Worm (Caenorhabditis elegans): ENCODE measurements around the gene tmem-132.
"Not testable (repeated sequence)": the region's sequence is repeated elsewhere in the genome, so short reads cannot be mapped to it uniquely, and the experiment has no call there.

The tmem-132 gene

ce11 chrIII:2710211-2710610 lies 6.2 kb downstream of the tmem-132 start:
- TF ChIP-seq madf-6 (GFP tag; IDR thresholded peaks at IDR 0.05) (peak; percentile 58), sptf-2 (GFP tag; optimal IDR thresholded peaks at IDR 0.05) (no peak), ceh-79 (tag; optimal IDR thresholded peaks at IDR 0.05) (no peak), T26A5.8 (tag; optimal IDR thresholded peaks at IDR 0.05) (no peak)

- TF ChIP-seq cebp-2 (GFP tag; IDR thresholded peaks at IDR 0.05) (no peak), hmg-20 (GFP tag; IDR thresholded peaks at IDR 0.05) (no peak), nhr-90 (tag; optimal IDR thresholded peaks at IDR 0.05) (no peak), ztf-25 (GFP tag; IDR thresholded peaks at IDR 0.05) (no peak), sptf-2 (GFP tag; optimal IDR thresholded peaks at IDR 0.05) (no peak), fkh-3 (tag; optimal IDR thresholded peaks at IDR 0.05) (no peak), ztf-18 (tag; optimal IDR thresholded peaks at IDR 0.05) (no peak), hsf-1 (GFP tag; IDR thresholded peaks at IDR 0.05) (no peak), tlf-1 (GFP tag; optimal IDR thresholded peaks at IDR 0.05) (no peak), B0336.3 (GFP tag; IDR thresholded peaks at IDR 0.05) (no peak)
Observed at ce11 chrIII:2700637-2701036, 15.8 kb downstream of the tmem-132 start, which contains the start of gene set-27. set-27 (plus strand) TSS chrIII:2700937.

ce11 chrIII:2699363-2699762 lies 17.1 kb downstream of the tmem-132 start, which contains the start of gene cox-6B:
cox-6B (plus strand) TSS chrIII:2699663.
- not testable (repeated sequence) for TF ChIP-seq F57A8.1 (GFP tag; optimal IDR thresholded peaks at IDR 0.05); ztf-25 (GFP tag; IDR thresholded peaks at IDR 0.05); ZK185.1 (tag; optimal IDR thresholded peaks at IDR 0.05; ENCODE audit: poor library complexity, severe bottlenecking)

ce11 chrIII:2698740-2699139 lies 17.7 kb downstream of the tmem-132 start, which contains the start of gene slc-30A9:
slc-30A9 (minus strand) TSS chrIII:2698817.
- TF ChIP-seq unc-62 (GFP tag; optimal IDR thresholded peaks at IDR 0.05) (no peak), fkh-3 (tag; optimal IDR thresholded peaks at IDR 0.05) (no peak), F23B12.7 (tag; optimal IDR thresholded peaks at IDR 0.05; ENCODE audit: insufficient read depth) (no peak), hmg-1.2 (GFP tag; IDR thresholded peaks at IDR 0.05) (peak; percentile 98), D2030.7 (GFP tag; IDR thresholded peaks at IDR 0.05) (0 out of 2 replicates have a peak, but pooled peaks have one; percentile 23), F33H1.4 (GFP tag; IDR thresholded peaks at IDR 0.05) (peak; percentile 54; the same call in 1 of the 2 replicates), mcd-1 (GFP tag; IDR thresholded peaks at IDR 0.05) (peak; percentile 89), cebp-1 (GFP tag; IDR thresholded peaks at IDR 0.05) (no peak), cebp-1 (tag; optimal IDR thresholded peaks at IDR 0.05) (no peak), lin-54 (GFP tag; optimal IDR thresholded peaks at IDR 0.05) (no peak), B0261.1 (tag; optimal IDR thresholded peaks at IDR 0.05) (no peak), B0019.2 (GFP tag; conservative IDR thresholded peaks at IDR 0.05) (no peak), lsl-1 (GFP tag; optimal IDR thresholded peaks at IDR 0.05) (peak; percentile 26), madf-6 (GFP tag; IDR thresholded peaks at IDR 0.05) (peak; percentile 53; the same call in 1 of the 2 replicates), ceh-79 (tag; optimal IDR thresholded peaks at IDR 0.05) (no peak)

ce11 chrIII:2687412-2687811 lies 29.0 kb downstream of the tmem-132 start:
- TF ChIP-seq hmg-1.2 (GFP tag; IDR thresholded peaks at IDR 0.05) (no peak), zfh-2 (GFP tag; conservative IDR thresholded peaks at IDR 0.05) (no peak), ets-4 (GFP tag; optimal IDR thresholded peaks at IDR 0.05) (no peak), nhr-80 (tag; optimal IDR thresholded peaks at IDR 0.05) (peak; percentile 71), lsy-27 (tag; optimal IDR thresholded peaks at IDR 0.05; ENCODE audit: borderline replicate concordance, insufficient read depth) (no peak), sptf-2 (GFP tag; optimal IDR thresholded peaks at IDR 0.05) (no peak), madf-8 (GFP tag; conservative IDR thresholded peaks at IDR 0.05) (no peak), F22D6.2 (tag; optimal IDR thresholded peaks at IDR 0.05) (no peak), ceh-100 (GFP tag; IDR thresholded peaks at IDR 0.05) (no peak), cebp-1 (GFP tag; IDR thresholded peaks at IDR 0.05) (no peak), cebp-1 (tag; optimal IDR thresholded peaks at IDR 0.05) (peak; percentile 9)
